Worm (Caenorhabditis elegans) whole organism, mixed stage, embryonic: ENCODE data around the gene C33D9.3.

ENCODE experiments used
- elt-1 ChIP-seq: sonication (generic microtip); optimal IDR thresholded peaks from 2 replicates; lab custom pipeline; 2017; ENCODE audit warnings: missing genetic modification characterization, mild to moderate bottlenecking, missing compliant biosample characterization, antibody characterized with exemption, moderate library complexity, borderline replicate concordance; ENCODE audit not compliant: insufficient read depth
- lin-13 ChIP-seq: fragments of 150-350 bp; optimal IDR thresholded peaks from 2 replicates; lab custom pipeline; 2014; ENCODE audit warnings: missing biosample characterization, missing genetic modification characterization
- nhr-12 ChIP-seq: fragments of 150-350 bp; optimal IDR thresholded peaks from 2 replicates; lab custom pipeline; 2014; ENCODE audit warnings: missing biosample characterization, missing genetic modification characterization
- nhr-237 ChIP-seq: fragments of 150-350 bp; optimal IDR thresholded peaks from 2 replicates; lab custom pipeline; 2014; ENCODE audit warnings: missing biosample characterization, missing genetic modification characterization
- pha-4 ChIP-seq: fragments of 150-350 bp; optimal IDR thresholded peaks from 2 replicates; lab custom pipeline; 2018; ENCODE audit warnings: missing biosample characterization, missing genetic modification reagents, missing genetic modification characterization
- unc-39 ChIP-seq: fragments of 150-350 bp; optimal IDR thresholded peaks from 2 replicates; lab custom pipeline; 2014; ENCODE audit warnings: missing biosample characterization, missing genetic modification characterization
- ztf-11 ChIP-seq: fragments of 150-350 bp; optimal IDR thresholded peaks from 2 replicates; lab custom pipeline; 2014; ENCODE audit warnings: missing biosample characterization, missing genetic modification characterization

- TF ChIP-seq nhr-12 (no peak), nhr-237 (tag; lab: Kevin White, UChicago) (no peak), lin-13 (tag; lab: Kevin White, UChicago) (no peak), ztf-11 (no peak), unc-39 (tag; lab: Kevin White, UChicago) (no peak), pha-4 (tag; lab: Kevin White, UChicago) (no peak), elt-1 (no peak)
These were observed 28.1 kb downstream of the C33D9.3 start, which contains the start of gene cdc-50.B for ce11 chrIV:8764567-8764966.
